Fruit fly (Drosophila melanogaster): ENCODE data around the gene CG42659.

- TF ChIP-seq CG5204 (GFP tag; optimal IDR thresholded peaks at IDR 0.05) (no peak), bab1 (GFP tag; optimal IDR thresholded peaks at IDR 0.05) (no peak), cnc (optimal IDR thresholded peaks at IDR 0.05) (no peak)
Observed at dm6 chr2L:17986099-17986498, 21.1 kb upstream of the CG42659 start, which contains the start of gene CG5681.
